Worm (Caenorhabditis elegans): ENCODE measurements around the gene sftd-3.
A peak's percentile ranks its signal among the peaks of the same experiment; 100 is the strongest.

The sftd-3 gene

ce11 chrII:8969251-8970183, 5.6 kb upstream of the sftd-3 start, which contains the start of the genes szy-20 and C18E9.5 (continued):
- peak; percentile 31 for TF ChIP-seq elt-1 (tag; optimal IDR thresholded peaks at IDR 0.05)
- TF ChIP-seq nhr-237 (tag; optimal IDR thresholded peaks at IDR 0.05): no peak
- TF ChIP-seq lsy-12 (tag; optimal IDR thresholded peaks at IDR 0.05): peak; percentile 57
- no peak for TF ChIP-seq eor-1 (tag; optimal IDR thresholded peaks at IDR 0.05)
- TF ChIP-seq lin-15B (tag; optimal IDR thresholded peaks at IDR 0.05): peak; percentile 81
- no peak for TF ChIP-seq ceh-16 (tag; optimal IDR thresholded peaks at IDR 0.05)
- TF ChIP-seq aly-2 (tag; optimal IDR thresholded peaks at IDR 0.05): no peak
- TF ChIP-seq ceh-9 (tag; optimal IDR thresholded peaks at IDR 0.05): no peak
- TF ChIP-seq skn-1 (tag; optimal IDR thresholded peaks at IDR 0.05): peak; percentile 18
- no peak for TF ChIP-seq nhr-11 (tag; optimal IDR thresholded peaks at IDR 0.05)
- peak; percentile 27 for TF ChIP-seq nhr-25 (tag; optimal IDR thresholded peaks at IDR 0.05)
- peak; percentile 52 for TF ChIP-seq fkh-10 (GFP tag; optimal IDR thresholded peaks at IDR 0.05)
- TF ChIP-seq nhr-12 (tag; optimal IDR thresholded peaks at IDR 0.05): no peak
- TF ChIP-seq elt-3 (tag; optimal IDR thresholded peaks at IDR 0.05): no peak
- TF ChIP-seq egl-5 (tag; optimal IDR thresholded peaks at IDR 0.05): peak; percentile 20
- peak; percentile 78 for TF ChIP-seq pha-4 (tag; optimal IDR thresholded peaks at IDR 0.05)
- no peak for TF ChIP-seq sea-2 (GFP tag; optimal IDR thresholded peaks at IDR 0.05)

ce11 chrII:8964835-8965234, 886 bp upstream of the sftd-3 start, which contains the start of the genes ndub-3 and C18E9.2:
TSS of gene ndub-3 (minus strand) at chrII:8964890.
TSS of gene C18E9.2 (plus strand) at chrII:8965006.
- TF ChIP-seq skn-1 (tag; optimal IDR thresholded peaks at IDR 0.05) (no peak), fkh-2 (tag; optimal IDR thresholded peaks at IDR 0.05) (no peak), ztf-4 (tag; optimal IDR thresholded peaks at IDR 0.05) (no peak), R02D3.7 (tag; optimal IDR thresholded peaks at IDR 0.05) (peak; percentile 85), aly-2 (tag; optimal IDR thresholded peaks at IDR 0.05) (no peak), hmg-11 (tag; optimal IDR thresholded peaks at IDR 0.05) (peak; percentile 37), unc-62 (GFP tag; optimal IDR thresholded peaks at IDR 0.05) (no peak), lsy-12 (tag; optimal IDR thresholded peaks at IDR 0.05) (no peak), ztf-11 (tag; optimal IDR thresholded peaks at IDR 0.05) (no peak), mml-1 (tag; optimal IDR thresholded peaks at IDR 0.05) (no peak), lin-15B (tag; optimal IDR thresholded peaks at IDR 0.05) (peak; percentile 62), lin-39 (tag; optimal IDR thresholded peaks at IDR 0.05) (peak; percentile 75), nhr-237 (tag; optimal IDR thresholded peaks at IDR 0.05) (no peak), sea-2 (GFP tag; optimal IDR thresholded peaks at IDR 0.05) (no peak), jun-1 (tag; optimal IDR thresholded peaks at IDR 0.05) (no peak), nhr-12 (tag; optimal IDR thresholded peaks at IDR 0.05) (no peak), nhr-77 (tag; optimal IDR thresholded peaks at IDR 0.05) (no peak), mdl-1 (tag; optimal IDR thresholded peaks at IDR 0.05) (no peak), nhr-23 (tag; optimal IDR thresholded peaks at IDR 0.05) (peak; percentile 13), egl-5 (tag; optimal IDR thresholded peaks at IDR 0.05) (no peak), ceh-16 (tag; optimal IDR thresholded peaks at IDR 0.05) (no peak), nfya-1 (tag; optimal IDR thresholded peaks at IDR 0.05; ENCODE audit: insufficient read depth) (peak; percentile 64), pha-4 (tag; optimal IDR thresholded peaks at IDR 0.05) (no peak), daf-12 (tag; optimal IDR thresholded peaks at IDR 0.05) (no peak), pqm-1 (tag; optimal IDR thresholded peaks at IDR 0.05) (peak; percentile 25), elt-3 (tag; optimal IDR thresholded peaks at IDR 0.05) (no peak), fkh-10 (GFP tag; optimal IDR thresholded peaks at IDR 0.05) (no peak), eor-1 (tag; optimal IDR thresholded peaks at IDR 0.05) (no peak), ceh-9 (tag; optimal IDR thresholded peaks at IDR 0.05) (no peak), nhr-11 (tag; optimal IDR thresholded peaks at IDR 0.05) (no peak), fos-1 (tag; optimal IDR thresholded peaks at IDR 0.05) (no peak), ceh-82 (tag; optimal IDR thresholded peaks at IDR 0.05) (no peak), ZK546.5 (tag; optimal IDR thresholded peaks at IDR 0.05) (no peak), egl-27 (tag; optimal IDR thresholded peaks at IDR 0.05) (no peak), nhr-43 (tag; optimal IDR thresholded peaks at IDR 0.05; ENCODE audit: poor library complexity, severe bottlenecking) (no peak), elt-1 (tag; optimal IDR thresholded peaks at IDR 0.05) (no peak), nhr-67 (tag; optimal IDR thresholded peaks at IDR 0.05) (no peak), zag-1 (tag; optimal IDR thresholded peaks at IDR 0.05) (no peak), elt-2 (tag; optimal IDR thresholded peaks at IDR 0.05) (peak; percentile 5), snpc-4 (tag; optimal IDR thresholded peaks at IDR 0.05) (no peak), unc-39 (tag; optimal IDR thresholded peaks at IDR 0.05) (no peak), nhr-28 (tag; optimal IDR thresholded peaks at IDR 0.05) (no peak), nhr-25 (tag; optimal IDR thresholded peaks at IDR 0.05) (peak; percentile 44), nhr-76 (tag; optimal IDR thresholded peaks at IDR 0.05) (no peak), ceh-28 (tag; optimal IDR thresholded peaks at IDR 0.05) (peak; percentile 51), tbx-2 (tag; optimal IDR thresholded peaks at IDR 0.05) (no peak), ama-1 (optimal IDR thresholded peaks at IDR 0.05) (no peak)
